Worm (Caenorhabditis elegans) whole organism, L4 larva: ENCODE data around the gene K10H10.7.

Experiments used
- T20F7.1 ChIP-seq: fragments of 200-800 bp; sonication (Bioruptor generic); optimal IDR thresholded peaks from 2 replicates; lab custom pipeline; 2018; ENCODE audit warnings: mild to moderate bottlenecking, missing genetic modification characterization, missing compliant biosample characterization
- Y5F2A.4 ChIP-seq: fragments of 200-800 bp; sonication (Bioruptor generic); optimal IDR thresholded peaks from 2 replicates; lab custom pipeline; 2018; ENCODE audit warnings: mild to moderate bottlenecking, missing genetic modification characterization, missing compliant biosample characterization
- ZK546.5 ChIP-seq, 2 experiments: sonication (generic microtip); optimal IDR thresholded peaks; 2 replicates each; lab custom pipeline; 2017; ENCODE audit warnings: missing biosample characterization in 2 of 2, missing genetic modification characterization in 2 of 2
- aly-2 ChIP-seq: sonication (generic microtip); optimal IDR thresholded peaks from 2 replicates; lab custom pipeline; 2018; ENCODE audit warnings: missing biosample characterization, missing genetic modification characterization
- lin-1 ChIP-seq: fragments of 200-800 bp; sonication (Bioruptor generic); IDR thresholded peaks from 2 replicates; pipeline ENCODE4 v1.3.6; 2022; ENCODE audit warnings: missing genetic modification reagents, missing genetic modification characterization, missing compliant biosample characterization
- lin-15B ChIP-seq: fragments of 150-350 bp; sonication (generic microtip); optimal IDR thresholded peaks from 3 replicates; lab custom pipeline; 2014; ENCODE audit warnings: missing biosample characterization, missing genetic modification characterization
- nhr-76 ChIP-seq: fragments of 150-350 bp; optimal IDR thresholded peaks from 2 replicates; lab custom pipeline; 2014; ENCODE audit warnings: missing biosample characterization, missing genetic modification characterization
- pha-4 ChIP-seq, 2 experiments: fragments of 150-350 bp in 1 of 2; fragments of 200-800 bp in 1 of 2; sonication (Bioruptor generic) in 1 of 2; IDR thresholded peaks in 1 of 2; optimal IDR thresholded peaks in 1 of 2; 2 replicates each; pipeline versions ENCODE4 v1.3.6 to Lab custom; 2014 to 2022; ENCODE audit warnings: missing genetic modification characterization in 2 of 2, missing genetic modification reagents in 2 of 2, missing biosample characterization in 1 of 2, missing compliant biosample characterization in 1 of 2
- tag-97 ChIP-seq: fragments of 200-800 bp; sonication (Bioruptor generic); IDR thresholded peaks from 2 replicates; pipeline ENCODE4 v1.3.6; 2022; ENCODE audit warnings: missing genetic modification characterization, missing compliant biosample characterization
- unc-62 ChIP-seq, 3 experiments: fragments of 150-350 bp in 1 of 3; sonication (generic microtip); optimal IDR thresholded peaks in 2 of 3; peaks in 1 of 3; 1 replicate in 1 of 3; 2 replicates in 2 of 3; lab custom pipeline; 2014 to 2017; ENCODE audit warnings: missing biosample characterization in 3 of 3, missing genetic modification characterization in 3 of 3, missing genetic modification reagents in 3 of 3, missing genotype in 1 of 3
- zip-11 ChIP-seq: fragments of 200-800 bp; sonication (Bioruptor generic); IDR thresholded peaks from 2 replicates; pipeline ENCODE4 v1.3.6; 2022; ENCODE audit warnings: missing genetic modification characterization, missing compliant biosample characterization

DNA sequence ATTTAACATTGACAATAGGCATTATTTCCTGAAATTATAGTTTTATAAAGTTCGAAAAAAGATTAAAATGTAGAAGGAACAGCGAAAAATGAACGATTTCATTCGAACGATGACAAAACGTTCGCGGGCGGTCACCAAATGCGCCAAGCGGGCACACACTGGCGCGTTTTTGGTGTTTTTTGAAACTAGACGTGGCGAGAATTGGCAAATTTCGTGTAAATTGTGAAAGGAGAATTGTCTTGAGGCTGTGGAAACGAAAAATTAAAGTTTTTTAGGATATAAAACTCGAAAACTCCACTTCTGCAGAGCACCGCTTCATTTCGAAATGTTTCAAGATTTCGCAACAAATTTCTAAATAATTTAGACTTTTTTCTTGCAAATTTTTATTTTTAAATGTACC lies 18.8 kb downstream of the K10H10.7 start, which contains the start of gene usp-14:
- no peak for TF ChIP-seq unc-62 (GFP tag; optimal IDR thresholded peaks at IDR 0.05 in 1 of 2; lab: Kevin White, UChicago)
- no peak for TF ChIP-seq unc-62 (tag; optimal IDR thresholded peaks at IDR 0.05; lab: Kevin White, UChicago)
- TF ChIP-seq nhr-76 (tag; lab: Kevin White, UChicago): no peak
- TF ChIP-seq Y5F2A.4 (GFP tag; lab: Kevin White, UChicago): no peak
- no peak for TF ChIP-seq ZK546.5 (tag; optimal IDR thresholded peaks at IDR 0.05; lab: Kevin White, UChicago)
- no peak for TF ChIP-seq lin-15B (tag; lab: Kevin White, UChicago)
- TF ChIP-seq lin-1 (GFP tag; lab: Robert Waterston, UW): no peak
- TF ChIP-seq T20F7.1: no peak
- no peak for TF ChIP-seq zip-11 (GFP tag; lab: Robert Waterston, UW)
- no peak for TF ChIP-seq pha-4 (GFP tag; IDR thresholded peaks at IDR 0.05; lab: Robert Waterston, UW)
- no peak for TF ChIP-seq pha-4 (tag; optimal IDR thresholded peaks at IDR 0.05; lab: Kevin White, UChicago)
- no peak for TF ChIP-seq tag-97 (GFP tag; lab: Robert Waterston, UW)
- no peak for TF ChIP-seq aly-2 (tag; lab: Kevin White, UChicago)
